Fruit fly (Drosophila melanogaster): ENCODE results near the gene CG9806.
A peak's percentile ranks its signal among the peaks of the same experiment; 100 is the strongest.

CG9806 gene

DNA sequence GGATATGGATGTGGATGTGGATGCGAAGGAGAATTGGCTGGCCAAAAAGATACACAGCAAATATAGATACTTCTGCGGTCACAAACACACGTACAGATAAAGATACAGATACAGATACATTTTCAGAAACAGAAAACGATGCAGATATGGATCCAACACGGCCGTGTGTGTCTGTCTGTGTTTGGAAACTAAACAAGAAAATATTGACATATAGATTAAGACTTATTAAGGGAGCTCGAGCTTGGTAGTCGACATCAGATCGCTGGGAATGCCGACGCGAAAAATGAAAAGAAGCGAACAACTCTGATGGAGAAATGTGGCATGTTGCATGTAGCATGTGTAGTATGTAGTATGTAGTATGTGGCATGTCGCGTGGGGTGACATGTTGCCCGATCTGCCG, 44.8 kb downstream of the CG9806 start:
- TF ChIP-seq Taf1 (GFP tag; IDR thresholded peaks at IDR 0.05) (no peak), Ptx1 (GFP tag; IDR thresholded peaks at IDR 0.05) (no peak), en (GFP tag; optimal IDR thresholded peaks at IDR 0.05) (no peak), pan (optimal IDR thresholded peaks at IDR 0.05) (no peak), pan (GFP tag; optimal IDR thresholded peaks at IDR 0.05 in 1 of 2, IDR thresholded peaks at IDR 0.05 in 1 of 2) (no peak), unpg (GFP tag; optimal IDR thresholded peaks at IDR 0.05) (peak; percentile 61), croc (GFP tag; conservative IDR thresholded peaks at IDR 0.05) (no peak), CG8924 (tag; optimal IDR thresholded peaks at IDR 0.05) (peak; percentile 4), CG18011 (GFP tag; optimal IDR thresholded peaks at IDR 0.05) (no peak), org-1 (GFP tag; optimal IDR thresholded peaks at IDR 0.05) (peak; percentile 41), amos (GFP tag; IDR thresholded peaks at IDR 0.05; ENCODE audit: partially characterized antibody) (no peak), Drgx (GFP tag; IDR thresholded peaks at IDR 0.05) (no peak), gsb (GFP tag; IDR thresholded peaks at IDR 0.05) (no peak), Max (GFP tag; optimal IDR thresholded peaks at IDR 0.05) (no peak), CG4404 (GFP tag; IDR thresholded peaks at IDR 0.05) (no peak), CG2129 (GFP tag; IDR thresholded peaks at IDR 0.05; ENCODE audit: partially characterized antibody) (no peak), CG31365 (tag; optimal IDR thresholded peaks at IDR 0.05) (no peak), Six4 (GFP tag; optimal IDR thresholded peaks at IDR 0.05) (no peak), unc-4 (GFP tag; IDR thresholded peaks at IDR 0.05; ENCODE audit: partially characterized antibody) (no peak), CG15011 (GFP tag; optimal IDR thresholded peaks at IDR 0.05) (peak; percentile 21), CG17328 (GFP tag; IDR thresholded peaks at IDR 0.05) (no peak), CG17385 (GFP tag; optimal IDR thresholded peaks at IDR 0.05) (peak; percentile 3), ap (GFP tag; IDR thresholded peaks at IDR 0.05) (no peak), CG8089 (GFP tag; optimal IDR thresholded peaks at IDR 0.05) (no peak), hb (GFP tag; IDR thresholded peaks at IDR 0.05; ENCODE audit: partially characterized antibody) (no peak), D19B (GFP tag; optimal IDR thresholded peaks at IDR 0.05) (no peak), Xrp1 (GFP tag; IDR thresholded peaks at IDR 0.05) (0 out of 2 replicates have a peak, but pooled peaks have one; percentile 11), CG4820 (GFP tag; optimal IDR thresholded peaks at IDR 0.05) (no peak), peb (GFP tag; IDR thresholded peaks at IDR 0.05) (no peak), emc (GFP tag; optimal IDR thresholded peaks at IDR 0.05) (no peak), CG15073 (GFP tag; optimal IDR thresholded peaks at IDR 0.05) (no peak), Scr (GFP tag; IDR thresholded peaks at IDR 0.05; ENCODE audit: partially characterized antibody) (no peak), Dek (tag; optimal IDR thresholded peaks at IDR 0.05) (no peak), Dfd (GFP tag; optimal IDR thresholded peaks at IDR 0.05) (no peak), ftz-f1 (GFP tag; optimal IDR thresholded peaks at IDR 0.05) (no peak), fd96Cb (tag; optimal IDR thresholded peaks at IDR 0.05) (no peak), CG12769 (tag; optimal IDR thresholded peaks at IDR 0.05) (peak; percentile 30), sima (GFP tag; optimal IDR thresholded peaks at IDR 0.05) (no peak), CG17802 (tag; optimal IDR thresholded peaks at IDR 0.05) (no peak), CG7556 (GFP tag; optimal IDR thresholded peaks at IDR 0.05) (peak; percentile 13), ara (GFP tag; IDR thresholded peaks at IDR 0.05) (no peak), sd (tag; optimal IDR thresholded peaks at IDR 0.05) (no peak), CG14667 (GFP tag; IDR thresholded peaks at IDR 0.05) (no peak), dysf (GFP tag; IDR thresholded peaks at IDR 0.05) (no peak), Dbx (GFP tag; IDR thresholded peaks at IDR 0.05) (no peak), CG18262 (tag; optimal IDR thresholded peaks at IDR 0.05) (no peak), CG2116 (GFP tag; optimal IDR thresholded peaks at IDR 0.05) (peak; percentile 5), CG11093 (GFP tag; IDR thresholded peaks at IDR 0.05) (no peak), chif (GFP tag; optimal IDR thresholded peaks at IDR 0.05) (peak in 1 of 2 experiments; percentile 21), CG4282 (GFP tag; optimal IDR thresholded peaks at IDR 0.05) (no peak), CG14965 (GFP tag; optimal IDR thresholded peaks at IDR 0.05; ENCODE audit: borderline replicate concordance) (peak; percentile 2), E2f1 (GFP tag; IDR thresholded peaks at IDR 0.05) (no peak)
